Worm (Caenorhabditis elegans) whole organism, midembryonic: Measurements from ENCODE around the gene C17H11.2.

ENCODE experiments used
- T22C8.4 ChIP-seq: fragments of 200-800 bp; sonication (Bioruptor generic); IDR thresholded peaks from 2 replicates; pipeline ENCODE4 v1.3.6; 2022; ENCODE audit warnings: missing genetic modification characterization, missing compliant biosample characterization
- flt-1 ChIP-seq: fragments of 200-800 bp; sonication (Bioruptor generic); IDR thresholded peaks from 2 replicates; pipeline ENCODE4 v1.3.6; 2022; ENCODE audit warnings: missing genetic modification characterization, missing compliant biosample characterization
- klf-2 ChIP-seq: fragments of 200-800 bp; sonication (Bioruptor generic); conservative IDR thresholded peaks from 2 replicates; pipeline ENCODE4 v1.3.6; 2022; ENCODE audit warnings: missing genetic modification reagents, missing genetic modification characterization, missing compliant biosample characterization
- med-1 ChIP-seq: sonication (generic microtip); optimal IDR thresholded peaks from 2 replicates; lab custom pipeline; 2017; ENCODE audit warnings: missing genetic modification characterization, mild to moderate bottlenecking, missing compliant biosample characterization, antibody characterized with exemption, missing genetic modification reagents; ENCODE audit not compliant: insufficient read depth
- ref-1 ChIP-seq: fragments of 200-800 bp; sonication (Bioruptor generic); conservative IDR thresholded peaks from 2 replicates; pipeline ENCODE4 v1.3.6; 2022; ENCODE audit warnings: missing genetic modification reagents, missing genetic modification characterization, missing compliant biosample characterization
- ztf-23 ChIP-seq: fragments of 200-800 bp; sonication (Bioruptor generic); IDR thresholded peaks from 2 replicates; pipeline ENCODE4 v1.3.6; 2022; ENCODE audit warnings: missing genetic modification reagents, missing genetic modification characterization, missing compliant biosample characterization

- TF ChIP-seq ztf-23 (GFP tag; lab: Robert Waterston, UW), result no peak
- no peak for TF ChIP-seq med-1 (GFP tag; lab: Kevin White, UChicago)
- no peak for TF ChIP-seq ref-1
- no peak for TF ChIP-seq flt-1 (GFP tag; lab: Robert Waterston, UW)
- TF ChIP-seq T22C8.4 (GFP tag; lab: Robert Waterston, UW), result no peak
- no peak for TF ChIP-seq klf-2 (GFP tag; lab: Robert Waterston, UW)
These were observed 46.5 kb upstream of the C17H11.2 start, which contains the start of gene C02B8.12 for ce11 chrX:8123194-8123593.
